Worm (Caenorhabditis elegans): ENCODE measurements around the gene heh-1.

DNA sequence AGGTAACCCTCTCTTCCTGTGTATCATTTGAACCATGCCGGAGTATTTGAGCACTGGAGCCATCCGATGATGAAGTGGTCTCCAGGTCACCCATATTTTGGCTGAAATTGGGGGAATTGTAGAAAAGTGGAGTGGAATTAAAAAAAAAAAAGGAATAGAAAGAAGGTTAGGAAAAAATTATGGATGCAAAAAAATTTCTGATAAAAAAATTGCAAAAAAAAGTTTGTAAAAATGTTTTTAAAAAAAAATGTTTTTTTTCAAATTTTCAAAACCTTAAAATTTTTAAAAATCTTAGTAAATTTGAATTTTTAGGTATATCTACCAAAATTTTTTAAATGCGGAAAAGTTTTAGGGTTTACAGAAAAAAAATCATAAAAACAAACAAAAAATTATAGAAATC lies 19.7 kb upstream of the heh-1 start, which contains the start of gene frm-8:
- TF ChIP-seq zip-8 (tag; optimal IDR thresholded peaks at IDR 0.05) (no peak), elt-1 (tag; optimal IDR thresholded peaks at IDR 0.05; ENCODE audit: borderline replicate concordance, insufficient read depth) (no peak), unc-62 (GFP tag; optimal IDR thresholded peaks at IDR 0.05) (no peak), mep-1 (tag; optimal IDR thresholded peaks at IDR 0.05) (no peak), unc-39 (tag; optimal IDR thresholded peaks at IDR 0.05) (no peak), nhr-12 (tag; optimal IDR thresholded peaks at IDR 0.05) (no peak), lin-13 (tag; optimal IDR thresholded peaks at IDR 0.05) (no peak), snpc-4 (tag; optimal IDR thresholded peaks at IDR 0.05) (no peak), lin-32 (GFP tag; optimal IDR thresholded peaks at IDR 0.05) (no peak), sem-2 (GFP tag; optimal IDR thresholded peaks at IDR 0.05) (no peak)

All from whole organism, mixed stage, embryonic.